Worm (Caenorhabditis elegans) whole organism, young adult: ENCODE measurements around the gene inx-8.

Experiments
- D2030.7 ChIP-seq: fragments of 200-800 bp; sonication (Bioruptor generic); IDR thresholded peaks from 2 replicates; pipeline ENCODE4 v1.3.6; 2022; ENCODE audit warnings: missing genetic modification reagents, missing genetic modification characterization, missing compliant biosample characterization
- F10E7.11 ChIP-seq: sonication (generic microtip); optimal IDR thresholded peaks from 2 replicates; lab custom pipeline; 2017; ENCODE audit warnings: mild to moderate bottlenecking, missing genetic modification characterization, moderate library complexity, missing compliant biosample characterization
- F33H1.4 ChIP-seq: fragments of 200-800 bp; sonication (Bioruptor generic); IDR thresholded peaks from 2 replicates; pipeline ENCODE4 v1.3.6; 2022; ENCODE audit warnings: missing genetic modification reagents, missing genetic modification characterization, missing compliant biosample characterization
- F37B4.10 ChIP-seq: fragments of 200-800 bp; sonication (Bioruptor generic); IDR thresholded peaks from 2 replicates; pipeline ENCODE4 v1.3.6; 2022; ENCODE audit warnings: missing genetic modification characterization, missing compliant biosample characterization
- F39B2.1 ChIP-seq: fragments of 200-800 bp; sonication (Bioruptor generic); IDR thresholded peaks from 2 replicates; pipeline ENCODE4 v1.3.6; 2022; ENCODE audit warnings: missing genetic modification reagents, missing genetic modification characterization, missing compliant biosample characterization
- F52B5.7 ChIP-seq: sonication (generic microtip); optimal IDR thresholded peaks from 2 replicates; lab custom pipeline; 2016; ENCODE audit warnings: mild to moderate bottlenecking, missing genetic modification characterization, missing compliant biosample characterization
- F55B11.4 ChIP-seq: sonication (generic microtip); optimal IDR thresholded peaks from 2 replicates; lab custom pipeline; 2016; ENCODE audit warnings: missing compliant biosample characterization, missing genetic modification characterization, borderline replicate concordance; ENCODE audit not compliant: insufficient read depth
- F57A8.1 ChIP-seq: fragments of 200-800 bp; sonication (Bioruptor generic); optimal IDR thresholded peaks from 2 replicates; lab custom pipeline; 2018; ENCODE audit warnings: mild to moderate bottlenecking, missing genetic modification characterization, moderate library complexity, missing compliant biosample characterization
- F57C9.4 ChIP-seq: sonication (generic microtip); optimal IDR thresholded peaks from 2 replicates; lab custom pipeline; 2017; ENCODE audit warnings: mild to moderate bottlenecking, missing genetic modification characterization, missing compliant biosample characterization
- K11D2.4 ChIP-seq: fragments of 200-800 bp; sonication (Bioruptor generic); IDR thresholded peaks from 2 replicates; pipeline ENCODE4 v1.3.6; 2022; ENCODE audit warnings: missing genetic modification reagents, missing genetic modification characterization, missing compliant biosample characterization
- K12H6.12 ChIP-seq: fragments of 200-800 bp; sonication (Bioruptor generic); optimal IDR thresholded peaks from 2 replicates; lab custom pipeline; 2018; ENCODE audit warnings: mild to moderate bottlenecking, missing genetic modification characterization, missing compliant biosample characterization
- Y53G8AR.9 ChIP-seq: fragments of 200-800 bp; sonication (Bioruptor generic); conservative IDR thresholded peaks from 2 replicates; pipeline ENCODE4 v1.3.6; 2022; ENCODE audit warnings: missing genetic modification reagents, missing genetic modification characterization, missing compliant biosample characterization
- Y56A3A.18 ChIP-seq: fragments of 200-800 bp; sonication (Bioruptor generic); IDR thresholded peaks from 2 replicates; pipeline ENCODE4 v1.3.6; 2022; ENCODE audit warnings: missing genetic modification reagents, missing genetic modification characterization, missing compliant biosample characterization
- Y95B8A.8 ChIP-seq: fragments of 200-800 bp; sonication (Bioruptor generic); IDR thresholded peaks from 2 replicates; pipeline ENCODE4 v1.3.6; 2022; ENCODE audit warnings: missing genetic modification reagents, missing genetic modification characterization, missing compliant biosample characterization
- ZK185.1 ChIP-seq: sonication (generic microtip); optimal IDR thresholded peaks from 2 replicates; lab custom pipeline; 2016; ENCODE audit warnings: mild to moderate bottlenecking, missing genetic modification characterization, missing compliant biosample characterization; ENCODE audit not compliant: poor library complexity, severe bottlenecking
- akir-1 ChIP-seq: fragments of 200-800 bp; sonication (Bioruptor generic); optimal IDR thresholded peaks from 2 replicates; lab custom pipeline; 2018; ENCODE audit warnings: mild to moderate bottlenecking, missing genetic modification characterization, moderate library complexity, missing compliant biosample characterization
- aptf-2 ChIP-seq: fragments of 200-800 bp; sonication (Bioruptor generic); conservative IDR thresholded peaks from 2 replicates; pipeline ENCODE4 v1.3.6; 2022; ENCODE audit warnings: missing genetic modification reagents, missing genetic modification characterization, missing compliant biosample characterization
- bed-2 ChIP-seq: fragments of 200-800 bp; sonication (Bioruptor generic); IDR thresholded peaks from 2 replicates; pipeline ENCODE4 v1.3.6; 2022; ENCODE audit warnings: missing genetic modification reagents, missing genetic modification characterization, missing compliant biosample characterization
- ccch-3 ChIP-seq: fragments of 200-800 bp; sonication (Bioruptor generic); optimal IDR thresholded peaks from 2 replicates; lab custom pipeline; 2018; ENCODE audit warnings: mild to moderate bottlenecking, missing genetic modification characterization, missing compliant biosample characterization
- ceh-27 ChIP-seq: fragments of 200-800 bp; sonication (Bioruptor generic); optimal IDR thresholded peaks from 2 replicates; lab custom pipeline; 2018; ENCODE audit warnings: mild to moderate bottlenecking, missing genetic modification characterization, moderate library complexity, missing compliant biosample characterization
- chd-7 ChIP-seq: sonication (generic microtip); optimal IDR thresholded peaks from 2 replicates; lab custom pipeline; 2016; ENCODE audit warnings: mild to moderate bottlenecking, missing genetic modification characterization, moderate library complexity, missing compliant biosample characterization
- egl-18 ChIP-seq: fragments of 200-800 bp; sonication (Bioruptor generic); IDR thresholded peaks from 2 replicates; pipeline ENCODE4 v1.3.6; 2022; ENCODE audit warnings: missing genetic modification reagents, missing genetic modification characterization, missing compliant biosample characterization
- hmg-1.2 ChIP-seq: fragments of 200-800 bp; sonication (Bioruptor generic); IDR thresholded peaks from 2 replicates; pipeline ENCODE4 v1.3.6; 2022; ENCODE audit warnings: missing genetic modification reagents, missing genetic modification characterization, missing compliant biosample characterization
- hsf-1 ChIP-seq: fragments of 200-800 bp; sonication (Bioruptor generic); IDR thresholded peaks from 2 replicates; pipeline ENCODE4 v1.3.6; 2022; ENCODE audit warnings: missing genetic modification reagents, missing genetic modification characterization, missing compliant biosample characterization
- madf-3 ChIP-seq: fragments of 200-800 bp; sonication (Bioruptor generic); IDR thresholded peaks from 2 replicates; pipeline ENCODE4 v1.3.6; 2022; ENCODE audit warnings: missing genetic modification reagents, missing genetic modification characterization, missing compliant biosample characterization
- madf-8 ChIP-seq: fragments of 200-800 bp; sonication (Bioruptor generic); conservative IDR thresholded peaks from 2 replicates; pipeline ENCODE4 v1.3.6; 2022; ENCODE audit warnings: missing genetic modification reagents, missing genetic modification characterization, missing compliant biosample characterization
- nfya-2 ChIP-seq: fragments of 200-800 bp; sonication (Bioruptor generic); IDR thresholded peaks from 2 replicates; pipeline ENCODE4 v1.3.6; 2022; ENCODE audit warnings: missing genetic modification reagents, missing genetic modification characterization, missing compliant biosample characterization
- pbrm-1 ChIP-seq: fragments of 200-800 bp; sonication (Bioruptor generic); IDR thresholded peaks from 2 replicates; pipeline ENCODE4 v1.3.6; 2022; ENCODE audit warnings: missing genetic modification reagents, missing genetic modification characterization, missing compliant biosample characterization
- pha-4 ChIP-seq: fragments of 150-350 bp; sonication (generic microtip); optimal IDR thresholded peaks from 2 replicates; lab custom pipeline; 2014; ENCODE audit warnings: missing biosample characterization, missing genetic modification reagents, missing genetic modification characterization
- repo-1 ChIP-seq: sonication (generic microtip); optimal IDR thresholded peaks from 2 replicates; lab custom pipeline; 2017; ENCODE audit warnings: mild to moderate bottlenecking, missing genetic modification characterization, missing compliant biosample characterization
- snpc-4 ChIP-seq, 5 experiments: fragments of 150-350 bp in 1 of 5; sonication (generic microtip) in 4 of 5; optimal IDR thresholded peaks; 2 replicates each; lab custom pipeline; 2014 to 2018; ENCODE audit warnings: missing genetic modification characterization in 5 of 5, missing biosample characterization in 3 of 5, antibody characterized with exemption in 2 of 5, mild to moderate bottlenecking in 2 of 5, missing compliant biosample characterization in 2 of 5, missing genotype in 2 of 5, moderate library complexity in 2 of 5, missing genetic modification reagents in 1 of 5
- somi-1 ChIP-seq: fragments of 200-800 bp; sonication (Bioruptor generic); optimal IDR thresholded peaks from 2 replicates; lab custom pipeline; 2018; ENCODE audit warnings: mild to moderate bottlenecking, missing genetic modification characterization, missing compliant biosample characterization
- tbp1 ChIP-seq: fragments of 200-800 bp; sonication (Bioruptor generic); optimal IDR thresholded peaks from 2 replicates; lab custom pipeline; 2018; ENCODE audit warnings: mild to moderate bottlenecking, missing genetic modification characterization, missing compliant biosample characterization
- tbx-9 ChIP-seq: sonication (generic microtip); optimal IDR thresholded peaks from 2 replicates; lab custom pipeline; 2016; ENCODE audit warnings: borderline replicate concordance, missing genetic modification characterization, inconsistent platforms, missing compliant biosample characterization
- unc-62 ChIP-seq: fragments of 150-350 bp; optimal IDR thresholded peaks from 2 replicates; lab custom pipeline; 2014; ENCODE audit warnings: missing biosample characterization, missing genetic modification reagents, missing genetic modification characterization
- xnd-1 ChIP-seq: sonication (generic microtip); optimal IDR thresholded peaks from 2 replicates; lab custom pipeline; 2016; ENCODE audit warnings: missing genotype, missing genetic modification reagents, missing genetic modification characterization, missing compliant biosample characterization
- zfh-2 ChIP-seq: fragments of 200-800 bp; sonication (Bioruptor generic); conservative IDR thresholded peaks from 2 replicates; pipeline ENCODE4 v1.3.6; 2022; ENCODE audit warnings: missing genetic modification reagents, missing genetic modification characterization, missing compliant biosample characterization
- ztf-3 ChIP-seq: fragments of 200-800 bp; sonication (Bioruptor generic); optimal IDR thresholded peaks from 2 replicates; lab custom pipeline; 2018; ENCODE audit warnings: mild to moderate bottlenecking, missing genetic modification characterization, missing compliant biosample characterization

inx-8 gene

DNA sequence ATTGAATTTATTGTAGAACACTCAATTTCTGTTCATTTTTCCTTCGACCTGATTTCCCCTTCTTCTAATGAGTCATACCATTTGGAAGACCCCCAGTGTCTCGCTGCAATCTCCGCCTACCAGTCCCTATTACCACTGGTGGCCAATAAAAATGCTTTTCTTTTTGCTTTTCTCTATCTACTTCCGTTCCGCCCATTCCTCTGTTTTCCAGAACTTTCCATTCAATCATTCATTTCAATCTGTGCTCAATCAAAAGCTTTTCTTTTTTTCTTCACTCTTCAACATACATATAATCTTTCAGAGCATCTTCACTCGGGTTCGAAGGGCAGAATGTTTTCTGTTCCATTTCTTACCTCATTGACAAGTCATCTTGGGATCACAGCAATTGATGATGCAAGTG lies at the start of gene inx-8:
inx-8 (plus strand) TSS at position 301 of the 400 bp plus-strand sequence.
- no peak for TF ChIP-seq F33H1.4 (GFP tag; lab: Robert Waterston, UW)
- no peak for TF ChIP-seq F57C9.4 (tag; lab: Kevin White, UChicago)
- TF ChIP-seq K11D2.4, result no peak
- no peak for TF ChIP-seq tbp1 (GFP tag; lab: Kevin White, UChicago)
- no peak for TF ChIP-seq somi-1 (GFP tag; lab: Kevin White, UChicago)

DNA sequence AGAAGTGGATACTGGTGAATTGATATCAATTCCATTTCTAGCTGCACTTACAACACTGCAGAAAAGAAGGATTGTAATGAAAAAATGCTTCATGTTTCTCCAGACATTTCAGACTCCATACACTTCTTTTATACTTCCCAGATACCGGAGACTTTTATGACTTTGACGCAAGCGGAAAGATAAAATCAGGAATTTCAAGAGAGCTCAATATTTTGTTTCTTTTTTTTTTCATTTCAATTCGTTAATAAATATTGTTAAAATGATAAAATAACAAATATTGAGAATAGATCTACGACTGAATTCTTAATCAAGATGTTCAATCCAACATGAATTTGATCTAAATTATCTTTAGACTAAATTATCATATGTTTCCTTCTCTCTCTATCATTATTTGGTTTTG lies 48.2 kb upstream of the inx-8 start, which contains the start of gene lys-5:
lys-5 (minus strand) TSS at position 101 of the 400 bp plus-strand sequence.
- no peak for TF ChIP-seq ZK185.1
- no peak for TF ChIP-seq hmg-1.2
- TF ChIP-seq aptf-2, result no peak
- no peak for TF ChIP-seq Y56A3A.18
- TF ChIP-seq F10E7.11 (tag; lab: Kevin White, UChicago), result no peak
- no peak for TF ChIP-seq pha-4 (tag; lab: Kevin White, UChicago)
- TF ChIP-seq Y95B8A.8 (GFP tag; lab: Robert Waterston, UW), result no peak
- TF ChIP-seq hsf-1 (GFP tag; lab: Robert Waterston, UW), result no peak
- TF ChIP-seq tbx-9, result no peak
- no peak for TF ChIP-seq ccch-3 (GFP tag; lab: Kevin White, UChicago)
- TF ChIP-seq D2030.7 (GFP tag; lab: Robert Waterston, UW), result no peak
- TF ChIP-seq F57A8.1, result no peak
- TF ChIP-seq F39B2.1 (GFP tag; lab: Robert Waterston, UW), result no peak
- TF ChIP-seq repo-1, result no peak
- no peak for TF ChIP-seq F37B4.10
- TF ChIP-seq F52B5.7 (tag; lab: Kevin White, UChicago), result no peak
- TF ChIP-seq pbrm-1 (GFP tag; lab: Robert Waterston, UW), result no peak
- no peak for TF ChIP-seq nfya-2 (GFP tag; lab: Robert Waterston, UW)
- TF ChIP-seq, all 124 proteins: peak for 0

DNA sequence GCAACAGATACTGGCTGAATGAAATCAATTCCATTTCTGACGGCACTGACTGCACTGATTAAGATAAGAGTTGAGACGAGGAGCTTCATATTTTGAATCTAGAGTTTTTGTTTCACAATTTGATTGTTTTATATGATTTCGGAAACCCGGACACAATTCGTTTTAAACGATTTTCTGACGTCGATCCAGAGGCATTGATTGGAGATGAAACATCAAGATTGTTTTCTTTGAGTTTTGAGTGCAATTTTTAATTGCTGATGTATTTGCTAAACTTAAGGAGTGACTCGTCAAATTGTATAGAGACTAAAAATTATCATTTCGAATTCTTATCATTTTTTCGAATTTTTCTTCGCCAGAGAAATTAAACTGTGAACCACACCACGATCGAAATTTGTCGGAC lies 45.8 kb upstream of the inx-8 start, which contains the start of gene lys-6:
lys-6 (minus strand) TSS at position 101 of the 400 bp plus-strand sequence.
- TF ChIP-seq tbx-9 (no peak), bed-2 (GFP tag; lab: Robert Waterston, UW) (no peak), madf-3 (GFP tag; lab: Robert Waterston, UW) (no peak), F10E7.11 (tag; lab: Kevin White, UChicago) (no peak), K12H6.12 (tag; lab: Kevin White, UChicago) (no peak), akir-1 (GFP tag; lab: Kevin White, UChicago) (no peak), hmg-1.2 (no peak), ceh-27 (GFP tag; lab: Kevin White, UChicago) (no peak), F55B11.4 (tag; lab: Kevin White, UChicago) (no peak), xnd-1 (tag; lab: Kevin White, UChicago) (no peak), snpc-4 (GFP tag; optimal IDR thresholded peaks at IDR 0.05; lab: Kevin White, UChicago) (no peak), snpc-4 (tag; optimal IDR thresholded peaks at IDR 0.05; lab: Kevin White, UChicago) (no peak), egl-18 (GFP tag; lab: Robert Waterston, UW) (no peak), Y53G8AR.9 (no peak), unc-62 (GFP tag; lab: Kevin White, UChicago) (no peak), madf-8 (no peak), zfh-2 (GFP tag; lab: Robert Waterston, UW) (no peak), chd-7 (tag; lab: Kevin White, UChicago) (no peak), ztf-3 (GFP tag; lab: Kevin White, UChicago) (no peak)
